Worm (Caenorhabditis elegans): ENCODE data around the gene Y53C12A.8.
"Not testable (repeated sequence)": the region's sequence is repeated elsewhere in the genome, so short reads cannot be mapped to it uniquely, and the experiment has no call there.

Gene Y53C12A.8

ce11 chrII:9727192-9727699 is 27.0 kb upstream of the Y53C12A.8 start:
- no peak for TF ChIP-seq ceh-2 (tag; optimal IDR thresholded peaks at IDR 0.05)

- TF ChIP-seq madf-2 (tag; optimal IDR thresholded peaks at IDR 0.05) = no peak
- TF ChIP-seq fkh-6 (tag; optimal IDR thresholded peaks at IDR 0.05) = no peak
- TF ChIP-seq pqm-1 (tag; optimal IDR thresholded peaks at IDR 0.05) = no peak
- TF ChIP-seq ama-1 (optimal IDR thresholded peaks at IDR 0.05) = no peak
- no peak for TF ChIP-seq fkh-10 (GFP tag; optimal IDR thresholded peaks at IDR 0.05)
- TF ChIP-seq mec-3 (tag; optimal IDR thresholded peaks at IDR 0.05; ENCODE audit: borderline replicate concordance) = no peak
- TF ChIP-seq sox-2 (GFP tag; IDR thresholded peaks at IDR 0.05) = no peak
- TF ChIP-seq nhr-232 (tag; optimal IDR thresholded peaks at IDR 0.05) = no peak
- no peak for TF ChIP-seq zip-5 (tag; optimal IDR thresholded peaks at IDR 0.05)
- TF ChIP-seq nhr-11 (tag; optimal IDR thresholded peaks at IDR 0.05) = no peak
- no peak for TF ChIP-seq hlh-15 (tag; optimal IDR thresholded peaks at IDR 0.05)
- no peak for TF ChIP-seq eyg-1 (tag; optimal IDR thresholded peaks at IDR 0.05)
- no peak for TF ChIP-seq ceh-2 (tag; optimal IDR thresholded peaks at IDR 0.05)
Measured at ce11 chrII:9725056-9725455, 24.8 kb upstream of the Y53C12A.8 start.

- TF ChIP-seq ceh-2 (tag; optimal IDR thresholded peaks at IDR 0.05) (no peak), ceh-18 (tag; optimal IDR thresholded peaks at IDR 0.05) (no peak), zip-5 (tag; optimal IDR thresholded peaks at IDR 0.05) (no peak), rnt-1 (tag; optimal IDR thresholded peaks at IDR 0.05) (no peak), ztf-16 (tag; optimal IDR thresholded peaks at IDR 0.05) (no peak), pqm-1 (tag; optimal IDR thresholded peaks at IDR 0.05) (no peak), pax-1 (tag; optimal IDR thresholded peaks at IDR 0.05) (no peak), K09A11.1 (tag; optimal IDR thresholded peaks at IDR 0.05; ENCODE audit: insufficient read depth) (no peak), ceh-34 (tag; optimal IDR thresholded peaks at IDR 0.05) (no peak), ama-1 (optimal IDR thresholded peaks at IDR 0.05) (no peak), pat-9 (tag; optimal IDR thresholded peaks at IDR 0.05) (no peak), ceh-19 (GFP tag; optimal IDR thresholded peaks at IDR 0.05) (no peak), che-1 (tag; optimal IDR thresholded peaks at IDR 0.05) (no peak), ttx-3 (tag; optimal IDR thresholded peaks at IDR 0.05) (no peak), Y22D7AL.16 (tag; optimal IDR thresholded peaks at IDR 0.05) (no peak), tbx-2 (tag; optimal IDR thresholded peaks at IDR 0.05) (no peak), elt-2 (tag; optimal IDR thresholded peaks at IDR 0.05) (no peak), ahr-1 (tag; optimal IDR thresholded peaks at IDR 0.05) (no peak)
Measured at ce11 chrII:9724464-9724863, 24.2 kb upstream of the Y53C12A.8 start, which contains the start of gene cutl-2. Gene cutl-2 (minus strand): TSS chrII:9724673.

- TF ChIP-seq fkh-10 (GFP tag; optimal IDR thresholded peaks at IDR 0.05); gmeb-2 (tag; optimal IDR thresholded peaks at IDR 0.05); C38D4.7 (GFP tag; optimal IDR thresholded peaks at IDR 0.05): not testable (repeated sequence)
Measured at ce11 chrII:9718631-9719252, 18.5 kb upstream of the Y53C12A.8 start, which contains the start of gene Y53C12A.11. Gene Y53C12A.11 (minus strand): TSS chrII:9718698.

- TF ChIP-seq unc-3 (GFP tag; conservative IDR thresholded peaks at IDR 0.05) (no peak), unc-3 (tag; optimal IDR thresholded peaks at IDR 0.05) (no peak), sox-4 (tag; optimal IDR thresholded peaks at IDR 0.05) (no peak), fax-1 (tag; optimal IDR thresholded peaks at IDR 0.05) (no peak), ama-1 (optimal IDR thresholded peaks at IDR 0.05) (no peak), ceh-6 (GFP tag; optimal IDR thresholded peaks at IDR 0.05) (no peak), syd-9 (tag; optimal IDR thresholded peaks at IDR 0.05) (no peak), nhr-232 (tag; optimal IDR thresholded peaks at IDR 0.05) (no peak), dve-1 (tag; optimal IDR thresholded peaks at IDR 0.05) (no peak), sdc-2 (tag; optimal IDR thresholded peaks at IDR 0.05) (no peak)
Measured at ce11 chrII:9717904-9718303, 17.6 kb upstream of the Y53C12A.8 start, which contains the start of gene Y53C12A.6. Gene Y53C12A.6 (minus strand): TSS chrII:9718004.

Measured in whole organism, late embryonic.